Worm (Caenorhabditis elegans) whole organism, L4/young adult: ENCODE measurements around the gene C18H7.6.

ENCODE experiments used
- dao-5 ChIP-seq: sonication (generic microtip); optimal IDR thresholded peaks from 2 replicates; lab custom pipeline; 2016; ENCODE audit warnings: missing genotype, missing genetic modification characterization, moderate library complexity, missing compliant biosample characterization
- him-1 ChIP-seq: sonication (generic microtip); optimal IDR thresholded peaks from 2 replicates; lab custom pipeline; 2016; ENCODE audit warnings: missing genotype, missing genetic modification reagents, missing genetic modification characterization, missing compliant biosample characterization

- TF ChIP-seq him-1 (tag; lab: Kevin White, UChicago) = no peak
- TF ChIP-seq dao-5 (tag; lab: Kevin White, UChicago) = no peak
These were observed 21.4 kb downstream of the C18H7.6 start, which contains the start of gene F56A11.5 for ce11 chrIV:570799-571300.
